Fruit fly (Drosophila melanogaster) whole organism, embryonic: ENCODE measurements around the gene Etl1.

ENCODE experiments used
- BEAF-32 ChIP-seq: fragments of 200-800 bp; sonication (Bioruptor generic); optimal IDR thresholded peaks from 3 replicates; lab custom pipeline; 2017; ENCODE audit warnings: missing biosample characterization, missing genetic modification characterization, mild to moderate bottlenecking, moderate library complexity, missing genetic modification reagents
- CG12236 ChIP-seq: fragments of 200-800 bp; sonication (Bioruptor generic); optimal IDR thresholded peaks from 2 replicates; lab custom pipeline; 2016; ENCODE audit warnings: missing biosample characterization, missing genetic modification characterization
- CG13894 ChIP-seq: fragments of 200-800 bp; sonication (Bioruptor generic); optimal IDR thresholded peaks from 3 replicates; lab custom pipeline; 2018; ENCODE audit warnings: missing biosample characterization, mild to moderate bottlenecking, missing genetic modification characterization, moderate library complexity
- CG14441 ChIP-seq: fragments of 200-800 bp; sonication (Bioruptor generic); IDR thresholded peaks from 2 replicates; pipeline ENCODE4 v1.3.6; 2022; ENCODE audit warnings: missing biosample characterization, missing genetic modification characterization
- CG16779 ChIP-seq: fragments of 200-800 bp; sonication (Bioruptor generic); IDR thresholded peaks from 2 replicates; pipeline ENCODE4 v1.3.6; 2022; ENCODE audit warnings: missing biosample characterization, missing genetic modification characterization
- CG16815 ChIP-seq: fragments of 200-800 bp; sonication (Bioruptor generic); optimal IDR thresholded peaks from 3 replicates; lab custom pipeline; 2017; ENCODE audit warnings: missing biosample characterization, mild to moderate bottlenecking, missing genetic modification characterization
- CG17385 ChIP-seq: fragments of 200-800 bp; sonication (Bioruptor generic); optimal IDR thresholded peaks from 3 replicates; lab custom pipeline; 2018; ENCODE audit warnings: missing biosample characterization, mild to moderate bottlenecking, missing genetic modification characterization
- CG18764 ChIP-seq: fragments of 200-800 bp; sonication (Bioruptor generic); optimal IDR thresholded peaks from 3 replicates; lab custom pipeline; 2016; ENCODE audit warnings: missing biosample characterization, missing genetic modification characterization
- CG32532 ChIP-seq: fragments of 200-800 bp; sonication (Bioruptor generic); IDR thresholded peaks from 2 replicates; pipeline ENCODE4 v1.3.6; 2022; ENCODE audit warnings: missing biosample characterization, missing genetic modification characterization
- CG3281 ChIP-seq: fragments of 200-800 bp; sonication (Bioruptor generic); optimal IDR thresholded peaks from 3 replicates; lab custom pipeline; 2017; ENCODE audit warnings: missing biosample characterization, mild to moderate bottlenecking, missing genetic modification characterization
- CG33557 ChIP-seq: fragments of 200-800 bp; sonication (Bioruptor generic); optimal IDR thresholded peaks from 2 replicates; lab custom pipeline; 2019; ENCODE audit warnings: missing biosample characterization, mild to moderate bottlenecking, missing genetic modification characterization, moderate library complexity
- CG3847 ChIP-seq: fragments of 200-800 bp; sonication (Bioruptor generic); IDR thresholded peaks from 2 replicates; pipeline ENCODE4 v1.3.6; 2022; ENCODE audit warnings: missing biosample characterization, missing genetic modification characterization
- CG3995 ChIP-seq: fragments of 200-800 bp; sonication (Bioruptor generic); optimal IDR thresholded peaks from 3 replicates; lab custom pipeline; 2016; ENCODE audit warnings: missing biosample characterization, missing genetic modification characterization
- CG4730 ChIP-seq: fragments of 200-800 bp; sonication (Bioruptor generic); IDR thresholded peaks from 2 replicates; pipeline ENCODE4 v1.3.6; 2022; ENCODE audit warnings: missing biosample characterization, missing genetic modification characterization
- CG5180 ChIP-seq: fragments of 200-800 bp; sonication (Bioruptor generic); optimal IDR thresholded peaks from 3 replicates; lab custom pipeline; 2017; ENCODE audit warnings: missing biosample characterization, missing genetic modification characterization, mild to moderate bottlenecking, moderate library complexity, missing genetic modification reagents
- CG8478 ChIP-seq: fragments of >200 bp; optimal IDR thresholded peaks from 2 replicates; lab custom pipeline; 2018
- Chrac-16 ChIP-seq: fragments of 200-800 bp; sonication (Bioruptor generic); optimal IDR thresholded peaks from 3 replicates; lab custom pipeline; 2016; ENCODE audit warnings: missing biosample characterization, missing genetic modification characterization
- H15 ChIP-seq: fragments of 200-800 bp; sonication (Bioruptor generic); IDR thresholded peaks from 3 replicates; pipeline ENCODE4 v1.3.6; 2022; ENCODE audit warnings: missing biosample characterization, missing genetic modification characterization
- HHEX ChIP-seq: fragments of 200-800 bp; sonication (Bioruptor generic); optimal IDR thresholded peaks from 3 replicates; lab custom pipeline; 2017; ENCODE audit warnings: missing biosample characterization, mild to moderate bottlenecking, missing genetic modification characterization, missing genetic modification reagents
- Hr51 ChIP-seq, 2 experiments: fragments of 200-800 bp; sonication (Bioruptor generic); optimal IDR thresholded peaks; 2 replicates in 1 of 2; 3 replicates in 1 of 2; lab custom pipeline; 2016 to 2018; ENCODE audit warnings: missing biosample characterization in 2 of 2, missing genetic modification characterization in 2 of 2, mild to moderate bottlenecking in 1 of 2, moderate library complexity in 1 of 2
- Kr ChIP-seq: fragments of 200-800 bp; sonication (Bioruptor generic); optimal IDR thresholded peaks from 2 replicates; lab custom pipeline; 2017; ENCODE audit warnings: missing biosample characterization, mild to moderate bottlenecking, missing genetic modification characterization
- MTF-1 ChIP-seq: fragments of 200-800 bp; sonication (Bioruptor generic); optimal IDR thresholded peaks from 2 replicates; lab custom pipeline; 2018; ENCODE audit warnings: missing biosample characterization, mild to moderate bottlenecking, missing genetic modification characterization, borderline replicate concordance
- Oaz ChIP-seq: fragments of 200-800 bp; sonication (Bioruptor generic); IDR thresholded peaks from 2 replicates; pipeline ENCODE4 v1.3.6; 2022; ENCODE audit warnings: missing biosample characterization, missing genetic modification characterization
- Oli ChIP-seq: fragments of 200-800 bp; sonication (Bioruptor generic); optimal IDR thresholded peaks from 2 replicates; lab custom pipeline; 2018; ENCODE audit warnings: missing biosample characterization, mild to moderate bottlenecking, missing genetic modification characterization, moderate library complexity
- Sox102F ChIP-seq: fragments of 200-800 bp; sonication (Bioruptor generic); optimal IDR thresholded peaks from 2 replicates; lab custom pipeline; 2018; ENCODE audit warnings: missing biosample characterization, mild to moderate bottlenecking, missing genetic modification characterization, moderate library complexity
- Ssrp ChIP-seq: fragments of 200-800 bp; sonication (Bioruptor generic); optimal IDR thresholded peaks from 2 replicates; lab custom pipeline; 2018; ENCODE audit warnings: missing biosample characterization, mild to moderate bottlenecking, missing genetic modification characterization, moderate library complexity
- Trl ChIP-seq, 3 experiments: fragments of >200 bp in 2 of 3; fragments of 200-800 bp in 1 of 3; sonication (Bioruptor generic) in 1 of 3; optimal IDR thresholded peaks; 2 replicates in 1 of 3; 3 replicates in 2 of 3; lab custom pipeline; 2016 to 2017; ENCODE audit warnings: missing biosample characterization in 1 of 3, missing genetic modification characterization in 1 of 3
- Xrp1 ChIP-seq: fragments of 200-800 bp; sonication (Bioruptor generic); IDR thresholded peaks from 2 replicates; pipeline ENCODE4 v1.3.6; 2022; ENCODE audit warnings: missing biosample characterization, missing genetic modification characterization
- ato ChIP-seq: fragments of 200-800 bp; sonication (Bioruptor generic); IDR thresholded peaks from 2 replicates; pipeline ENCODE4 v1.3.6; 2022; ENCODE audit warnings: missing biosample characterization, missing genetic modification characterization; ENCODE audit not compliant: partially characterized antibody
- az2 ChIP-seq: fragments of 200-800 bp; sonication (Bioruptor generic); optimal IDR thresholded peaks from 3 replicates; lab custom pipeline; 2016; ENCODE audit warnings: missing biosample characterization, missing genetic modification characterization
- chn ChIP-seq: fragments of 200-800 bp; sonication (Bioruptor generic); optimal IDR thresholded peaks from 2 replicates; lab custom pipeline; 2016; ENCODE audit warnings: missing biosample characterization, missing genetic modification characterization
- cwo ChIP-seq: fragments of 200-800 bp; sonication (Bioruptor generic); optimal IDR thresholded peaks from 3 replicates; lab custom pipeline; 2017; ENCODE audit warnings: missing biosample characterization, missing genetic modification characterization, mild to moderate bottlenecking, moderate library complexity, missing genetic modification reagents
- dati ChIP-seq: fragments of 200-800 bp; sonication (Bioruptor generic); IDR thresholded peaks from 2 replicates; pipeline ENCODE4 v1.3.6; 2022; ENCODE audit warnings: missing biosample characterization, missing genetic modification characterization
- esg ChIP-seq: fragments of 200-800 bp; sonication (Bioruptor generic); conservative IDR thresholded peaks from 2 replicates; pipeline ENCODE4 v1.3.6; 2022; ENCODE audit warnings: missing biosample characterization, missing genetic modification characterization
- ewg ChIP-seq: fragments of 200-800 bp; sonication (Bioruptor generic); optimal IDR thresholded peaks from 3 replicates; lab custom pipeline; 2017; ENCODE audit warnings: mild to moderate bottlenecking, missing biosample characterization, missing genetic modification reagents, missing genetic modification characterization
- fd3F ChIP-seq: fragments of 200-800 bp; sonication (Bioruptor generic); optimal IDR thresholded peaks from 2 replicates; lab custom pipeline; 2018; ENCODE audit warnings: missing biosample characterization, mild to moderate bottlenecking, missing genetic modification characterization, moderate library complexity
- inv ChIP-seq: fragments of 200-800 bp; sonication (Bioruptor generic); IDR thresholded peaks from 2 replicates; pipeline ENCODE4 v1.3.6; 2022; ENCODE audit warnings: missing biosample characterization, missing genetic modification characterization; ENCODE audit not compliant: partially characterized antibody
- jing ChIP-seq: fragments of 200-800 bp; sonication (Bioruptor generic); optimal IDR thresholded peaks from 2 replicates; lab custom pipeline; 2018; ENCODE audit warnings: missing biosample characterization, mild to moderate bottlenecking, missing genetic modification characterization
- mam ChIP-seq: fragments of 200-800 bp; sonication (Bioruptor generic); optimal IDR thresholded peaks from 3 replicates; lab custom pipeline; 2016; ENCODE audit warnings: missing biosample characterization, missing genetic modification characterization
- mirr ChIP-seq: fragments of 200-800 bp; sonication (Bioruptor generic); optimal IDR thresholded peaks from 3 replicates; lab custom pipeline; 2018; ENCODE audit warnings: missing biosample characterization, mild to moderate bottlenecking, missing genetic modification characterization
- phol ChIP-seq: fragments of 200-800 bp; sonication (Bioruptor generic); optimal IDR thresholded peaks from 3 replicates; lab custom pipeline; 2018; ENCODE audit warnings: missing biosample characterization, mild to moderate bottlenecking, missing genetic modification characterization, moderate library complexity
- pzg ChIP-seq: fragments of 200-800 bp; sonication (Bioruptor generic); optimal IDR thresholded peaks from 3 replicates; lab custom pipeline; 2018; ENCODE audit warnings: missing biosample characterization, mild to moderate bottlenecking, missing genetic modification characterization, moderate library complexity
- row ChIP-seq: fragments of 200-800 bp; sonication (Bioruptor generic); IDR thresholded peaks from 3 replicates; pipeline ENCODE4 v1.3.6; 2022; ENCODE audit warnings: missing biosample characterization, missing genetic modification characterization
- salm ChIP-seq: fragments of 200-800 bp; sonication (Bioruptor generic); optimal IDR thresholded peaks from 2 replicates; lab custom pipeline; 2018; ENCODE audit warnings: missing biosample characterization, mild to moderate bottlenecking, missing genetic modification characterization
- slbo ChIP-seq: fragments of 200-800 bp; sonication (Bioruptor generic); IDR thresholded peaks from 2 replicates; pipeline ENCODE4 v1.3.6; 2022; ENCODE audit warnings: missing biosample characterization, missing genetic modification characterization
- tap ChIP-seq: fragments of 200-800 bp; optimal IDR thresholded peaks from 3 replicates; lab custom pipeline; 2019; ENCODE audit warnings: missing biosample characterization, mild to moderate bottlenecking, missing genetic modification characterization, moderate library complexity
- zfh2 ChIP-seq: fragments of 200-800 bp; sonication (Bioruptor generic); optimal IDR thresholded peaks from 2 replicates; lab custom pipeline; 2016; ENCODE audit warnings: missing biosample characterization, missing genetic modification characterization

Etl1 gene

dm6 chr2L:9915011-9915850, 2.8 kb upstream of the Etl1 start, which contains the start of gene yip2 (continued):
- peak; percentile 75 for TF ChIP-seq slbo (GFP tag; lab: Robert Waterston, UW)
- TF ChIP-seq Trl (optimal IDR thresholded peaks at IDR 0.05; lab: Kevin White, UChicago), result peak in 1 of 2 experiments; percentile 18
- peak; percentile 59 for TF ChIP-seq Trl (GFP tag; optimal IDR thresholded peaks at IDR 0.05; lab: Kevin White, UChicago)
- TF ChIP-seq ewg (GFP tag; lab: Kevin White, UChicago), result no peak
- peak; percentile 63; the same call in 1 of the 2 replicates for TF ChIP-seq CG32532 (GFP tag; lab: Robert Waterston, UW)
- peak; percentile 74 for TF ChIP-seq Sox102F (GFP tag; lab: Kevin White, UChicago)
- 0 out of 2 replicates have a peak, but pooled peaks have one; percentile 36 for TF ChIP-seq CG4730 (GFP tag; lab: Robert Waterston, UW)
- no peak for TF ChIP-seq esg (GFP tag; lab: Robert Waterston, UW)
- TF ChIP-seq chn (GFP tag; lab: Kevin White, UChicago), result peak; percentile 34
- peak; percentile 29 for TF ChIP-seq CG5180
- peak; percentile 25 for TF ChIP-seq Chrac-16
- no peak for TF ChIP-seq CG33557 (GFP tag; lab: Kevin White, UChicago)
- peak; percentile 48 for TF ChIP-seq tap
- peak; percentile 41 for TF ChIP-seq fd3F
- no peak for TF ChIP-seq CG8478 (lab: Kevin White, UChicago)
- no peak for TF ChIP-seq MTF-1 (GFP tag; lab: Kevin White, UChicago)
- TF ChIP-seq inv, result no peak
- TF ChIP-seq CG3995 (GFP tag; lab: Kevin White, UChicago), result peak; percentile 14
- no peak for TF ChIP-seq ato (GFP tag; lab: Robert Waterston, UW)
- TF ChIP-seq CG16779, result 0 out of 2 replicates have a peak, but pooled peaks have one; percentile 12
- peak; percentile 49 for TF ChIP-seq Oli (tag; lab: Kevin White, UChicago)
- no peak for TF ChIP-seq Kr (GFP tag; lab: Kevin White, UChicago)
- peak; percentile 65 for TF ChIP-seq CG13894
- peak; percentile 1 for TF ChIP-seq CG18764 (GFP tag; lab: Kevin White, UChicago)
- no peak for TF ChIP-seq jing (GFP tag; lab: Kevin White, UChicago)
- TF ChIP-seq mam, result peak; percentile 52
- peak; percentile 84 for TF ChIP-seq row
- TF ChIP-seq Hr51 (GFP tag; optimal IDR thresholded peaks at IDR 0.05; lab: Kevin White, UChicago), result peak; percentile 20 to 77
- 0 out of 2 replicates have a peak, but pooled peaks have one; percentile 12 for TF ChIP-seq Oaz (GFP tag; lab: Robert Waterston, UW)
- TF ChIP-seq CG12236 (GFP tag; lab: Kevin White, UChicago), result peak; percentile 17
- TF ChIP-seq CG14441 (GFP tag; lab: Robert Waterston, UW), result peak; percentile 49
- TF ChIP-seq HHEX (GFP tag; lab: Kevin White, UChicago), result peak; percentile 43
- peak; percentile 31; the same call in 1 of the 3 replicates for TF ChIP-seq H15 (GFP tag; lab: Robert Waterston, UW)
- TF ChIP-seq pzg (GFP tag; lab: Kevin White, UChicago), result peak; percentile 11
- peak; percentile 29 for TF ChIP-seq Ssrp (tag; lab: Kevin White, UChicago)
- TF ChIP-seq mirr (GFP tag; lab: Kevin White, UChicago), result peak; percentile 87
- peak; percentile 53 for TF ChIP-seq phol (tag; lab: Kevin White, UChicago)
- TF ChIP-seq CG16815, result no peak
- TF ChIP-seq dati (GFP tag; lab: Robert Waterston, UW), result peak; percentile 40; the same call in 1 of the 2 replicates
- TF ChIP-seq CG3281 (GFP tag; lab: Kevin White, UChicago), result peak; percentile 57
- peak; percentile 67 for TF ChIP-seq zfh2
- peak; percentile 53 for TF ChIP-seq az2
- TF ChIP-seq BEAF-32 (GFP tag; lab: Kevin White, UChicago), result peak; percentile 2
- peak; percentile 42; the same call in 1 of the 2 replicates for TF ChIP-seq CG3847 (GFP tag; lab: Robert Waterston, UW)
- TF ChIP-seq CG17385, result peak; percentile 69
- peak; percentile 35 for TF ChIP-seq cwo (GFP tag; lab: Kevin White, UChicago)
- TF ChIP-seq salm (tag; lab: Kevin White, UChicago), result peak; percentile 29
- peak; percentile 53; the same call in 1 of the 2 replicates for TF ChIP-seq Xrp1 (GFP tag; lab: Robert Waterston, UW)
